Worm (Caenorhabditis elegans) whole organism, early embryonic: ENCODE data around the gene F09C6.3.

Experiments used
- B0310.2 ChIP-seq: sonication (generic microtip); optimal IDR thresholded peaks from 2 replicates; lab custom pipeline; 2016; ENCODE audit warnings: mild to moderate bottlenecking, missing genetic modification characterization, missing compliant biosample characterization
- F13C5.2 ChIP-seq: sonication (generic microtip); optimal IDR thresholded peaks from 2 replicates; lab custom pipeline; 2017; ENCODE audit warnings: mild to moderate bottlenecking, missing genetic modification characterization, inconsistent platforms, missing compliant biosample characterization
- aly-1 ChIP-seq: sonication (generic microtip); optimal IDR thresholded peaks from 2 replicates; lab custom pipeline; 2016; ENCODE audit warnings: missing genetic modification characterization, missing compliant biosample characterization
- ama-1 ChIP-seq: fragments of 150-350 bp; optimal IDR thresholded peaks from 2 replicates; lab custom pipeline; 2014
- ceh-13 ChIP-seq: fragments of 200-800 bp; sonication (Bioruptor generic); optimal IDR thresholded peaks from 2 replicates; lab custom pipeline; 2018; ENCODE audit warnings: mild to moderate bottlenecking, missing genetic modification characterization, missing compliant biosample characterization
- ceh-36 ChIP-seq: sonication (generic microtip); optimal IDR thresholded peaks from 2 replicates; lab custom pipeline; 2016; ENCODE audit warnings: missing genetic modification characterization, inconsistent platforms, missing compliant biosample characterization
- ets-7 ChIP-seq: sonication (generic microtip); optimal IDR thresholded peaks from 2 replicates; lab custom pipeline; 2016; ENCODE audit warnings: missing genotype, missing genetic modification characterization, missing compliant biosample characterization
- flt-1 ChIP-seq: fragments of 200-800 bp; sonication (Bioruptor generic); IDR thresholded peaks from 2 replicates; pipeline ENCODE4 v1.3.6; 2022; ENCODE audit warnings: missing genetic modification characterization, missing compliant biosample characterization
- hmbx-1 ChIP-seq: sonication (generic microtip); optimal IDR thresholded peaks from 2 replicates; lab custom pipeline; 2016; ENCODE audit warnings: mild to moderate bottlenecking, missing genetic modification characterization, missing compliant biosample characterization
- hmg-4 ChIP-seq: fragments of 200-800 bp; sonication (Bioruptor generic); optimal IDR thresholded peaks from 2 replicates; lab custom pipeline; 2018; ENCODE audit warnings: mild to moderate bottlenecking, missing genetic modification characterization, missing compliant biosample characterization
- hnd-1 ChIP-seq: sonication (generic microtip); optimal IDR thresholded peaks from 2 replicates; lab custom pipeline; 2016; ENCODE audit warnings: missing genetic modification characterization, missing compliant biosample characterization
- pes-1 ChIP-seq: fragments of 200-800 bp; sonication (Bioruptor generic); IDR thresholded peaks from 2 replicates; pipeline ENCODE4 v1.3.6; 2022; ENCODE audit warnings: missing genetic modification reagents, missing genetic modification characterization, missing compliant biosample characterization
- scrt-1 ChIP-seq: fragments of 200-800 bp; sonication (Bioruptor generic); IDR thresholded peaks from 2 replicates; pipeline ENCODE4 v1.3.6; 2022; ENCODE audit warnings: missing genetic modification characterization, missing compliant biosample characterization
- sea-1 ChIP-seq: fragments of 200-800 bp; sonication (Bioruptor generic); conservative IDR thresholded peaks from 2 replicates; pipeline ENCODE4 v1.3.6; 2022; ENCODE audit warnings: missing genetic modification characterization, missing compliant biosample characterization
- tbx-11 ChIP-seq: fragments of 200-800 bp; sonication (Bioruptor generic); IDR thresholded peaks from 2 replicates; pipeline ENCODE4 v1.3.6; 2022; ENCODE audit warnings: missing genetic modification characterization, missing compliant biosample characterization
- tbx-37 ChIP-seq: fragments of 200-800 bp; sonication (Bioruptor generic); conservative IDR thresholded peaks from 2 replicates; pipeline ENCODE4 v1.3.6; 2022; ENCODE audit warnings: missing genetic modification reagents, missing genetic modification characterization, missing compliant biosample characterization
- tra-4 ChIP-seq: sonication (generic microtip); optimal IDR thresholded peaks from 2 replicates; lab custom pipeline; 2017; ENCODE audit warnings: missing genetic modification characterization, missing compliant biosample characterization

Gene F09C6.3

ce11 chrV:16888788-16889325 is 8.9 kb upstream of the F09C6.3 start, which contains the start of the genes ifas-2 and fbxa-44:
TSS of gene ifas-2 (minus strand) at chrV:16888888.
TSS of gene fbxa-44 (plus strand) at chrV:16889275.
- TF ChIP-seq hnd-1 (tag; lab: Kevin White, UChicago): no peak
- no peak for TF ChIP-seq B0310.2 (tag; lab: Kevin White, UChicago)
- TF ChIP-seq tbx-37 (GFP tag; lab: Robert Waterston, UW): no peak
- no peak for TF ChIP-seq tbx-11 (GFP tag; lab: Robert Waterston, UW)
- no peak for TF ChIP-seq ceh-36 (tag; lab: Kevin White, UChicago)

ce11 chrV:16884744-16885143 is 4.8 kb upstream of the F09C6.3 start, which contains the start of gene F09C6.13:
TSS of gene F09C6.13 (plus strand) at chrV:16885044.
- TF ChIP-seq hnd-1 (tag; lab: Kevin White, UChicago): no peak
- TF ChIP-seq hmg-4 (GFP tag; lab: Kevin White, UChicago): no peak
- TF ChIP-seq ceh-13 (GFP tag; lab: Kevin White, UChicago): no peak
- TF ChIP-seq ets-7: no peak
- no peak for TF ChIP-seq sea-1
- no peak for TF ChIP-seq ama-1 (lab: Kevin White, UChicago)

- TF ChIP-seq tbx-37 (GFP tag; lab: Robert Waterston, UW) (no peak), hnd-1 (tag; lab: Kevin White, UChicago) (no peak), ets-7 (no peak), ceh-13 (GFP tag; lab: Kevin White, UChicago) (no peak), F13C5.2 (tag; lab: Kevin White, UChicago) (no peak), B0310.2 (tag; lab: Kevin White, UChicago) (no peak), tra-4 (no peak), pes-1 (no peak), ama-1 (lab: Kevin White, UChicago) (no peak), tbx-11 (GFP tag; lab: Robert Waterston, UW) (no peak), flt-1 (GFP tag; lab: Robert Waterston, UW) (no peak), scrt-1 (no peak), hmg-4 (GFP tag; lab: Kevin White, UChicago) (no peak), aly-1 (tag; lab: Kevin White, UChicago) (no peak), hmbx-1 (tag; lab: Kevin White, UChicago) (no peak)
Observed at ce11 chrV:16882260-16882918, 2.4 kb upstream of the F09C6.3 start, which contains the start of the genes F09C6.11 and F09C6.12. TSS of gene F09C6.11 (minus strand) at chrV:16882310. TSS of gene F09C6.12 (plus strand) at chrV:16882868.

ce11 chrV:16880679-16881078 is 725 bp upstream of the F09C6.3 start, which contains the start of gene F09C6.14:
TSS of gene F09C6.14 (plus strand) at chrV:16880979.
- TF ChIP-seq hmbx-1 (tag; lab: Kevin White, UChicago) (no peak), ama-1 (lab: Kevin White, UChicago) (no peak), tbx-11 (GFP tag; lab: Robert Waterston, UW) (no peak), F13C5.2 (tag; lab: Kevin White, UChicago) (no peak), aly-1 (tag; lab: Kevin White, UChicago) (no peak), B0310.2 (tag; lab: Kevin White, UChicago) (no peak), ceh-36 (tag; lab: Kevin White, UChicago) (no peak), hnd-1 (tag; lab: Kevin White, UChicago) (no peak), scrt-1 (no peak)

ce11 chrV:16879532-16879931 is 422 bp downstream of the F09C6.3 start:
- TF ChIP-seq ceh-36 (tag; lab: Kevin White, UChicago): no peak
- no peak for TF ChIP-seq aly-1 (tag; lab: Kevin White, UChicago)
- no peak for TF ChIP-seq ets-7
- TF ChIP-seq F13C5.2 (tag; lab: Kevin White, UChicago): no peak
- TF ChIP-seq hmbx-1 (tag; lab: Kevin White, UChicago): no peak
- TF ChIP-seq hnd-1 (tag; lab: Kevin White, UChicago): no peak
- no peak for TF ChIP-seq B0310.2 (tag; lab: Kevin White, UChicago)

ce11 chrV:16874966-16875365 is 5.0 kb downstream of the F09C6.3 start, which contains the start of gene F49A5.10:
TSS of gene F49A5.10 (plus strand) at chrV:16875266.
- TF ChIP-seq ceh-36 (tag; lab: Kevin White, UChicago) (no peak), F13C5.2 (tag; lab: Kevin White, UChicago) (no peak), hmbx-1 (tag; lab: Kevin White, UChicago) (no peak), ceh-13 (GFP tag; lab: Kevin White, UChicago) (no peak), ets-7 (no peak), pes-1 (no peak), aly-1 (tag; lab: Kevin White, UChicago) (no peak), flt-1 (GFP tag; lab: Robert Waterston, UW) (no peak), tbx-11 (GFP tag; lab: Robert Waterston, UW) (no peak), tra-4 (no peak)

- TF ChIP-seq hmg-4 (GFP tag; lab: Kevin White, UChicago): no peak
- TF ChIP-seq tbx-11 (GFP tag; lab: Robert Waterston, UW): no peak
- TF ChIP-seq sea-1: no peak
- TF ChIP-seq ets-7: no peak
- no peak for TF ChIP-seq pes-1
- no peak for TF ChIP-seq ama-1 (lab: Kevin White, UChicago)
- no peak for TF ChIP-seq scrt-1
- no peak for TF ChIP-seq tbx-37 (GFP tag; lab: Robert Waterston, UW)
- TF ChIP-seq ceh-13 (GFP tag; lab: Kevin White, UChicago): no peak
- TF ChIP-seq tra-4: no peak
- TF ChIP-seq flt-1 (GFP tag; lab: Robert Waterston, UW): no peak
- TF ChIP-seq ceh-36 (tag; lab: Kevin White, UChicago): no peak
- no peak for TF ChIP-seq B0310.2 (tag; lab: Kevin White, UChicago)
- no peak for TF ChIP-seq F13C5.2 (tag; lab: Kevin White, UChicago)
- TF ChIP-seq hnd-1 (tag; lab: Kevin White, UChicago): no peak
- no peak for TF ChIP-seq hmbx-1 (tag; lab: Kevin White, UChicago)
- no peak for TF ChIP-seq aly-1 (tag; lab: Kevin White, UChicago)
Observed at ce11 chrV:16873642-16874041, 6.3 kb downstream of the F09C6.3 start, which contains the start of gene srw-23. TSS of gene srw-23 (plus strand) at chrV:16873942.
